Fruit fly (Drosophila melanogaster): ENCODE measurements around the gene TfIIFbeta.

DNA sequence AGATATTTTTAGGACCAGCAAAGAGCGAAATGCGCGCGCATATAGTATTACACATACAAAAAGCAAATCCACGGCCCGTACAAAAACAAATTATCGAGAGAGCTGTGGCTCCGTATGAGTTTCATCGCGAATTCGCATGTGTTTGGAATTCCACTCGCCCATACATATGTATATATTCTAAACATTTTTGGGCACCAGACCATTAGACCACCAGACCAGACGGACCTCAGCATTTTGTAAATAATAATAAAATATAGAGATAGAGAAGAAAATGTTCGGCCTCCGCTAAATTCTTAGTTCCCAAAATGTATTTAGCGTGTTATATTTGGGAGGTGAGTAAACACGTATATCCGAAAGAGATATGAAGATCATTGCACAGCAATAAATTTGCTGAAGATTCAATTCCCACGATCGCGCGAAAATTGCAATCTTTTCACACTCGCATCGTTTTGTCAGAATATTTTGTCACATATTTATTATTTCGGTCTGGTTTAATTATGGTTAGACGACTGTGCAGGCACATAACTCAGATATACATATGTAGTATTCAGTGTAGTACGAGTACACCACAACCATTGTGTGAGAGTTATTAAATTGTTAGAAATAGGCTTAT is 8.5 kb upstream of the TfIIFbeta start:
- TF ChIP-seq Dll (optimal IDR thresholded peaks at IDR 0.05): no peak
- no peak for TF ChIP-seq EcR (GFP tag; optimal IDR thresholded peaks at IDR 0.05)
- TF ChIP-seq CG8478 (optimal IDR thresholded peaks at IDR 0.05): no peak
- TF ChIP-seq usp (GFP tag; optimal IDR thresholded peaks at IDR 0.05): no peak
- TF ChIP-seq psq (optimal IDR thresholded peaks at IDR 0.05): no peak
- no peak for TF ChIP-seq pan (optimal IDR thresholded peaks at IDR 0.05)

Measured in whole organism.